Fruit fly (Drosophila melanogaster): Measurements from ENCODE around the gene Acsx2.

The Acsx2 gene

DNA sequence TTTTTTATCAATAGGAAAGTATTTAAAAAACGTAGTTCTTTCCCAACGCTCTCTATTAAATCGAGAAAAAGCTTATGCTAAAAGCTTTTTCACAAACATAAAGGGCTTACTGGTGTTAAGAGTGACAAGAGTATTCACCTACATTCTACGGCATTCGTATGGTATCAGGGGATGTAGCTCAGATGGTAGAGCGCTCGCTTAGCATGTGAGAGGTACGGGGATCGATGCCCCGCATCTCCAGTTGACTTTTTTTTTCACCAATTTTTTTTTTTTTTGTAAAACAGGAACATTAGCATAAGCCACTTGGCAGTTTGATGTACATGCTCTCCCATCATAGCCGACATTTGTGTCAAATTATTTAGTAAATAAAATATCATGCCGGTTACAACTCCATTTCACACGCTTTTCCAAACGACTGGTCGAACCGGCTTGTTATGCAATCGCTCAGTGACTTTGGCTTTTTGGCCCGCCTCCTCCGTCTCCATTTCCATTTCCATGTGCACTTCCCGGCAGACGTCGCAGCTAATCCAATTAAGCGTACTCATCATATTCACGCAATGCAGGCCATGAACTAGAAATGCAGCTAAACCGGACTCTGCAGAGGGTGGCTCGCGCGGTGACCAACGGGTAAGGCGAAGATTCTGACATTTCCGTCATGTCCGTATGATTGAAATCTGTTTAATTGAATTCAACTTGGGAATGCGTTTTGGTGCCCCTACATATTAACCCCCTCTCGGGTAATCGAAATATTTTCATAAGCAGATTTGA, 12.4 kb downstream of the Acsx2 start:
- no peak for TF ChIP-seq Sin3A (optimal IDR thresholded peaks at IDR 0.05)
- TF ChIP-seq h (optimal IDR thresholded peaks at IDR 0.05), result no peak
- no peak for TF ChIP-seq insv (optimal IDR thresholded peaks at IDR 0.05)
- no peak for TF ChIP-seq ttk (optimal IDR thresholded peaks at IDR 0.05)
- no peak for TF ChIP-seq Myc (optimal IDR thresholded peaks at IDR 0.05)
- no peak for TF ChIP-seq psq (optimal IDR thresholded peaks at IDR 0.05)

dm6 chr3R:19792697-19793096, 14.1 kb downstream of the Acsx2 start:
- no peak for TF ChIP-seq h (optimal IDR thresholded peaks at IDR 0.05)
- TF ChIP-seq ttk (optimal IDR thresholded peaks at IDR 0.05), result no peak
- TF ChIP-seq Myc (optimal IDR thresholded peaks at IDR 0.05), result no peak
- TF ChIP-seq insv (optimal IDR thresholded peaks at IDR 0.05), result no peak
- no peak for TF ChIP-seq Sin3A (optimal IDR thresholded peaks at IDR 0.05)
- TF ChIP-seq psq (optimal IDR thresholded peaks at IDR 0.05), result no peak

- TF ChIP-seq ttk (optimal IDR thresholded peaks at IDR 0.05) (no peak), h (optimal IDR thresholded peaks at IDR 0.05) (no peak)
Measured at dm6 chr3R:19793661-19794060, 15.1 kb downstream of the Acsx2 start.

DNA sequence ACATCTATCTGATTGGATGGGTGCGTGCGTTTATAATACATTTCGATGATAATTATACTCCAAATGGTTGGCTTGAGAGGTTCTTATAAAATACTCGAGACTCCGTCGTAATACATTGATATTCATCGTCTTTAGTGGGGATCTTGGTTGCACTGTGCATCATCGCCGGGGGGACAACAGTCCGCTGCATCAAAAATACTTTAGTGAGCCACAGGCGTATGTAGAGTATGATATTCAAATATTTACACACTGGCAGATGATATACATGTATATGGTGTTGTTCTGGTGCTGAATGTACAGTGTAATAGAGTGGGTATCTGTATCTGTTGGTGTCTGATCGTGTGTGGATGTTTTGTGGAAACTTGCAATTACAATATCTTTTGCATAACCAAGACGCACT, 16.8 kb downstream of the Acsx2 start:
- TF ChIP-seq h (optimal IDR thresholded peaks at IDR 0.05) (no peak), Myc (optimal IDR thresholded peaks at IDR 0.05) (no peak), psq (optimal IDR thresholded peaks at IDR 0.05) (no peak), Sin3A (optimal IDR thresholded peaks at IDR 0.05) (no peak), ttk (optimal IDR thresholded peaks at IDR 0.05) (no peak), insv (optimal IDR thresholded peaks at IDR 0.05) (no peak)

dm6 chr3R:19796835-19797234, 18.3 kb downstream of the Acsx2 start:
- TF ChIP-seq insv (optimal IDR thresholded peaks at IDR 0.05) (no peak), Myc (optimal IDR thresholded peaks at IDR 0.05) (no peak), psq (optimal IDR thresholded peaks at IDR 0.05) (no peak)

DNA sequence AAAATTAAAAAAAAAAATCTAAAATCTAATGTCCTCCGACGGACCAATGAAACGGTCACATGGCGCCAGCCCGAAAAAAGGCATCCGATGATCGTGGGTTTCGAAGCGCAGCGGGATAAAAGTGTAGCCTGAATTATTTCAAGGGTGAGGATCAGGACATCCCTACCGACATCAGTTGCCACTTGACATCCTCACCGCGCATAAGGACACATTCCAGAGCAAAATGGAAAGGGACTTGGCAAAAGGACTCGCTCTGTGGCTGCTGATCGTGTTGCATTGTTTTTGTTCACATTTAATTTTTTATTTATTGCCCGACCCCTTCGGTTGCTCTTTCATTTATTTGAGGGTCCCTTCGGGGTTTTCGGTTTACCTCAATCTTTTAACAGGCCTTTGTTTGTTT, 21.1 kb downstream of the Acsx2 start:
- TF ChIP-seq psq (optimal IDR thresholded peaks at IDR 0.05) (no peak), ttk (optimal IDR thresholded peaks at IDR 0.05) (no peak), Sin3A (optimal IDR thresholded peaks at IDR 0.05) (no peak), insv (optimal IDR thresholded peaks at IDR 0.05) (no peak), h (optimal IDR thresholded peaks at IDR 0.05) (no peak), Myc (optimal IDR thresholded peaks at IDR 0.05) (no peak)

- TF ChIP-seq psq (optimal IDR thresholded peaks at IDR 0.05) (no peak), insv (optimal IDR thresholded peaks at IDR 0.05) (no peak), Sin3A (optimal IDR thresholded peaks at IDR 0.05) (no peak), Myc (optimal IDR thresholded peaks at IDR 0.05) (no peak), ttk (optimal IDR thresholded peaks at IDR 0.05) (no peak), h (optimal IDR thresholded peaks at IDR 0.05) (no peak)
Measured at dm6 chr3R:19801752-19802151, 23.2 kb downstream of the Acsx2 start.

dm6 chr3R:19802508-19802907, 24.0 kb downstream of the Acsx2 start:
- no peak for TF ChIP-seq Sin3A (optimal IDR thresholded peaks at IDR 0.05)
- TF ChIP-seq h (optimal IDR thresholded peaks at IDR 0.05), result no peak
- TF ChIP-seq psq (optimal IDR thresholded peaks at IDR 0.05), result no peak
- no peak for TF ChIP-seq insv (optimal IDR thresholded peaks at IDR 0.05)
- no peak for TF ChIP-seq ttk (optimal IDR thresholded peaks at IDR 0.05)
- TF ChIP-seq Myc (optimal IDR thresholded peaks at IDR 0.05), result no peak

dm6 chr3R:19803539-19803938, 25.0 kb downstream of the Acsx2 start:
- TF ChIP-seq Myc (optimal IDR thresholded peaks at IDR 0.05), result no peak
- no peak for TF ChIP-seq h (optimal IDR thresholded peaks at IDR 0.05)
- TF ChIP-seq psq (optimal IDR thresholded peaks at IDR 0.05), result no peak
- no peak for TF ChIP-seq ttk (optimal IDR thresholded peaks at IDR 0.05)
- TF ChIP-seq insv (optimal IDR thresholded peaks at IDR 0.05), result no peak
- TF ChIP-seq Sin3A (optimal IDR thresholded peaks at IDR 0.05), result no peak

DNA sequence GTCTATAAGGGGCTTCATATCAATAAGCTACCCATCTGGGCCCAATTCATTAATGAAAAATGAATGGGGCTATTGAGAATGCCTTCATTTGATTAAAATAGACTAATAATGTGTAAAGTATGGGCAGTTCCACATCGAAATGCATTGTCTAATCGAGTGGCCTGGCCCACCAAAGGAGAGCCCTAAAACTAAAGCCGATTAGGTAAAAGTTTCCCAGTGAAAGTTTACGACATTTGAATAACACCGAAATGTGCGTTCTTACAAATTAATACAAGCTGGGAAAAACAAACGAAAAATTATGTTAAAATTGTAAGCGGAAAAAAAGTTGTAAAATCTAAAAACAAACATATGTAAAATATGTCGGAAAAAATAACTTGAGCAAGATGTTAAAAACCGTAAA, 26.4 kb downstream of the Acsx2 start:
- TF ChIP-seq Sin3A (optimal IDR thresholded peaks at IDR 0.05), result no peak
- no peak for TF ChIP-seq Myc (optimal IDR thresholded peaks at IDR 0.05)
- no peak for TF ChIP-seq h (optimal IDR thresholded peaks at IDR 0.05)
- TF ChIP-seq psq (optimal IDR thresholded peaks at IDR 0.05), result no peak
- TF ChIP-seq insv (optimal IDR thresholded peaks at IDR 0.05), result no peak
- no peak for TF ChIP-seq ttk (optimal IDR thresholded peaks at IDR 0.05)

dm6 chr3R:19807148-19807547, 28.6 kb downstream of the Acsx2 start:
- TF ChIP-seq ttk (optimal IDR thresholded peaks at IDR 0.05) (no peak), psq (optimal IDR thresholded peaks at IDR 0.05) (no peak), h (optimal IDR thresholded peaks at IDR 0.05) (no peak), Sin3A (optimal IDR thresholded peaks at IDR 0.05) (no peak), insv (optimal IDR thresholded peaks at IDR 0.05) (no peak), Myc (optimal IDR thresholded peaks at IDR 0.05) (no peak)

DNA sequence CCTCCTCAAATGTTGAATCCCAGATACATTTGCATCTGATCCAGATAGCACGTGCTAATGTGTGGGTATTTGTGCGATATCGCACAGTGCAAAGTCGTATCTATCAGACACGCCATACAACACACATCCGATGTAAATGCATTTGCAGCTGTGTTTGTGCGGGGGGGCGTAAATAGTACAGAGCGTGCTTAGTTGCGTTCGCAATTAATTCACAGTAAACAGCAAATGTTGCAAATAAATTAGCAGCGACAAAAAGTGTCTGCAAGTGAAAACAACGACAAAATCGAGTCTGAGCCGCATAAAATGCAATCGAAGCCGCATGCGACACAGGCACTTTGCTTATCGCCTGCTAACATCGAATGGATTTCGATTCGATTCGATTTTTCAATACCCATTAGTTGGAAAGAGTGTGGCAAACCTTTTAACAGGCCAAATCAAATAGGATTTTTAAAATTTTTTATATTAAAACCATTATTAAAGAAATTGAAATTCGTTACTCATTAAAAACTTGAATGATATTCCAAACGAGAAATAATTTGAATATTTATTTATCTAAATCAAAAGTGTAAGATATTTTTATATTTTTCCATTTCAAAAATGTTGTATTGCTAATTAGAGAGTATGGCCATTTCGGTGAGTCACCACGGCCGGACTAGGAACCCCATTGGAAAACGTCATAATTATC, 29.3 kb downstream of the Acsx2 start:
- TF ChIP-seq Myc (optimal IDR thresholded peaks at IDR 0.05) (no peak), Sin3A (optimal IDR thresholded peaks at IDR 0.05) (no peak), ttk (optimal IDR thresholded peaks at IDR 0.05) (no peak), h (optimal IDR thresholded peaks at IDR 0.05) (no peak)

DNA sequence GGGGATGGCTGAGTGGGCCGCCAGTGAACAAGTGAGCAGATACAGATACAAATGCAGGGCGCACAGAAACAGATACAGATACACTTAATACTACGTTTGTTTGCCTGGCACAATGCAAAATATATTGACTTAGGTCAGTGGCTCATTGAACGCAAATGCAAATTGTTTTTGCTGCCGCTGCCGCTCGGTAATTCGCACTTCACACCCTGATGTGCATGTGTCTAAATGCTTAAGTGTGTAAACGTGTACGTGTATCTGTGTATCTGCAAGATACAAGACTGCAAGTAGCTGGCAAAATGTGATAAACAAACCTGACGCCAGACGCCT, 29.8 kb downstream of the Acsx2 start:
- TF ChIP-seq h (optimal IDR thresholded peaks at IDR 0.05) (no peak), ttk (optimal IDR thresholded peaks at IDR 0.05) (no peak), psq (optimal IDR thresholded peaks at IDR 0.05) (no peak), insv (optimal IDR thresholded peaks at IDR 0.05) (no peak), Sin3A (optimal IDR thresholded peaks at IDR 0.05) (no peak), Myc (optimal IDR thresholded peaks at IDR 0.05) (no peak)

All from Kc167 (cell line).